Fruit fly (Drosophila melanogaster) whole organism, embryonic: Measurements from ENCODE around the gene Uba4.
A peak's percentile ranks its signal among the peaks of the same experiment; 100 is the strongest.

ENCODE experiments used
- ATbp ChIP-seq: fragments of 200-800 bp; sonication (Bioruptor generic); optimal IDR thresholded peaks from 2 replicates; lab custom pipeline; 2017; ENCODE audit warnings: missing biosample characterization, mild to moderate bottlenecking, missing genetic modification characterization, missing genetic modification reagents
- C15 ChIP-seq: fragments of 200-800 bp; sonication (Bioruptor generic); IDR thresholded peaks from 3 replicates; pipeline ENCODE4 v1.3.6; 2022; ENCODE audit warnings: missing biosample characterization, missing genetic modification characterization
- CG1024 ChIP-seq: fragments of 200-800 bp; sonication (Bioruptor generic); IDR thresholded peaks from 2 replicates; pipeline ENCODE4 v1.3.6; 2022; ENCODE audit warnings: missing biosample characterization, missing genetic modification characterization
- CG11456 ChIP-seq: fragments of 200-800 bp; sonication (Bioruptor generic); IDR thresholded peaks from 3 replicates; pipeline ENCODE4 v1.3.6; 2022; ENCODE audit warnings: missing biosample characterization, missing genetic modification characterization
- CG11696 ChIP-seq: fragments of 200-800 bp; sonication (Bioruptor generic); IDR thresholded peaks from 2 replicates; pipeline ENCODE4 v1.3.6; 2022; ENCODE audit warnings: missing biosample characterization, missing genetic modification characterization
- CG12219 ChIP-seq: fragments of 200-800 bp; sonication (Bioruptor generic); optimal IDR thresholded peaks from 3 replicates; lab custom pipeline; 2018; ENCODE audit warnings: missing biosample characterization, mild to moderate bottlenecking, missing genetic modification characterization
- CG12236 ChIP-seq: fragments of 200-800 bp; sonication (Bioruptor generic); optimal IDR thresholded peaks from 2 replicates; lab custom pipeline; 2016; ENCODE audit warnings: missing biosample characterization, missing genetic modification characterization
- CG1233 ChIP-seq: fragments of 200-800 bp; sonication (Bioruptor generic); optimal IDR thresholded peaks from 4 replicates; lab custom pipeline; 2018; ENCODE audit warnings: missing biosample characterization, mild to moderate bottlenecking, missing genetic modification characterization
- CG14014 ChIP-seq: fragments of 200-800 bp; sonication (Bioruptor generic); IDR thresholded peaks from 2 replicates; pipeline ENCODE4 v1.3.6; 2022; ENCODE audit warnings: missing biosample characterization, missing genetic modification characterization
- CG14965 ChIP-seq: fragments of 200-800 bp; sonication (Bioruptor generic); optimal IDR thresholded peaks from 2 replicates; lab custom pipeline; 2016; ENCODE audit warnings: missing biosample characterization, missing genetic modification characterization, borderline replicate concordance
- CG15696 ChIP-seq: fragments of 200-800 bp; sonication (Bioruptor generic); optimal IDR thresholded peaks from 2 replicates; lab custom pipeline; 2019; ENCODE audit warnings: missing biosample characterization, mild to moderate bottlenecking, missing genetic modification characterization, moderate library complexity
- CG31388 ChIP-seq: fragments of 200-800 bp; sonication (Bioruptor generic); optimal IDR thresholded peaks from 2 replicates; lab custom pipeline; 2016; ENCODE audit warnings: missing biosample characterization, missing genetic modification characterization
- CG4360 ChIP-seq: fragments of 200-800 bp; sonication (Bioruptor generic); IDR thresholded peaks from 2 replicates; pipeline ENCODE4 v1.3.6; 2022; ENCODE audit warnings: missing biosample characterization, missing genetic modification characterization
- CG4617 ChIP-seq: fragments of 200-800 bp; sonication (Bioruptor generic); optimal IDR thresholded peaks from 3 replicates; lab custom pipeline; 2016; ENCODE audit warnings: missing biosample characterization, missing genetic modification characterization, borderline replicate concordance
- CG6175 ChIP-seq: fragments of 200-800 bp; sonication (Bioruptor generic); IDR thresholded peaks from 3 replicates; pipeline ENCODE4 v1.3.6; 2022; ENCODE audit warnings: missing biosample characterization, missing genetic modification characterization
- CG6254 ChIP-seq: fragments of 200-800 bp; sonication (Bioruptor generic); optimal IDR thresholded peaks from 3 replicates; lab custom pipeline; 2017; ENCODE audit warnings: mild to moderate bottlenecking, missing biosample characterization, missing genetic modification reagents, missing genetic modification characterization
- CG7839 ChIP-seq: fragments of 200-800 bp; sonication (Bioruptor generic); optimal IDR thresholded peaks from 3 replicates; lab custom pipeline; 2018; ENCODE audit warnings: missing biosample characterization, mild to moderate bottlenecking, missing genetic modification characterization, moderate library complexity
- Dad ChIP-seq: fragments of 200-800 bp; sonication (Bioruptor generic); optimal IDR thresholded peaks from 3 replicates; lab custom pipeline; 2016; ENCODE audit warnings: missing biosample characterization, missing genetic modification characterization
- Deaf1 ChIP-seq: fragments of 200-800 bp; optimal IDR thresholded peaks from 3 replicates; lab custom pipeline; 2019; ENCODE audit warnings: missing biosample characterization, mild to moderate bottlenecking, missing genetic modification characterization, moderate library complexity
- Dip2 ChIP-seq: fragments of 200-800 bp; sonication (Bioruptor generic); IDR thresholded peaks from 2 replicates; pipeline ENCODE4 v1.3.6; 2022; ENCODE audit warnings: missing biosample characterization, missing genetic modification characterization
- Dll ChIP-seq: fragments of 200-800 bp; sonication (Bioruptor generic); IDR thresholded peaks from 4 replicates; pipeline ENCODE4 v1.3.6; 2022; ENCODE audit warnings: missing biosample characterization, missing genetic modification characterization; ENCODE audit not compliant: partially characterized antibody
- Dref ChIP-seq: fragments of 200-800 bp; sonication (Bioruptor generic); IDR thresholded peaks from 2 replicates; pipeline ENCODE4 v1.3.6; 2022; ENCODE audit warnings: missing biosample characterization, missing genetic modification characterization
- H15 ChIP-seq: fragments of 200-800 bp; sonication (Bioruptor generic); IDR thresholded peaks from 3 replicates; pipeline ENCODE4 v1.3.6; 2022; ENCODE audit warnings: missing biosample characterization, missing genetic modification characterization
- Hr3 ChIP-seq: fragments of 200-800 bp; sonication (Bioruptor generic); optimal IDR thresholded peaks from 3 replicates; lab custom pipeline; 2016; ENCODE audit warnings: missing biosample characterization, missing genetic modification characterization
- Hr78 ChIP-seq, 2 experiments: fragments of 200-800 bp in 1 of 2; fragments of >200 bp in 1 of 2; sonication (Bioruptor generic) in 1 of 2; optimal IDR thresholded peaks; 2 replicates each; lab custom pipeline; 2017 to 2019; ENCODE audit warnings: missing biosample characterization in 2 of 2, missing genetic modification characterization in 2 of 2, mild to moderate bottlenecking in 1 of 2, moderate library complexity in 1 of 2
- MESR4 ChIP-seq: fragments of 200-800 bp; sonication (Bioruptor generic); optimal IDR thresholded peaks from 2 replicates; lab custom pipeline; 2018; ENCODE audit warnings: missing biosample characterization, mild to moderate bottlenecking, missing genetic modification characterization, moderate library complexity
- MTF-1 ChIP-seq: fragments of 200-800 bp; sonication (Bioruptor generic); optimal IDR thresholded peaks from 2 replicates; lab custom pipeline; 2018; ENCODE audit warnings: missing biosample characterization, mild to moderate bottlenecking, missing genetic modification characterization, borderline replicate concordance
- Mrtf ChIP-seq: fragments of 200-800 bp; sonication (Bioruptor generic); IDR thresholded peaks from 3 replicates; pipeline ENCODE4 v1.3.6; 2022; ENCODE audit warnings: missing biosample characterization, missing genetic modification characterization
- Neu2 ChIP-seq: fragments of 200-800 bp; sonication (Bioruptor generic); optimal IDR thresholded peaks from 3 replicates; lab custom pipeline; 2016; ENCODE audit warnings: missing biosample characterization, missing genetic modification characterization, borderline replicate concordance
- Opbp ChIP-seq: fragments of 200-800 bp; sonication (Bioruptor generic); IDR thresholded peaks from 3 replicates; pipeline ENCODE4 v1.3.6; 2022; ENCODE audit warnings: missing biosample characterization, missing genetic modification characterization; ENCODE audit not compliant: partially characterized antibody
- Poxn ChIP-seq: fragments of 200-800 bp; sonication (Bioruptor generic); IDR thresholded peaks from 2 replicates; pipeline ENCODE4 v1.3.6; 2022; ENCODE audit warnings: missing biosample characterization, missing genetic modification characterization
- Sox102F ChIP-seq: fragments of 200-800 bp; sonication (Bioruptor generic); optimal IDR thresholded peaks from 2 replicates; lab custom pipeline; 2018; ENCODE audit warnings: missing biosample characterization, mild to moderate bottlenecking, missing genetic modification characterization, moderate library complexity
- TFAM ChIP-seq: fragments of 200-800 bp; sonication (Bioruptor generic); optimal IDR thresholded peaks from 2 replicates; lab custom pipeline; 2017; ENCODE audit warnings: missing biosample characterization, missing genetic modification characterization, inconsistent platforms
- Vsx1 ChIP-seq: fragments of 200-800 bp; sonication (Bioruptor generic); optimal IDR thresholded peaks from 2 replicates; lab custom pipeline; 2017; ENCODE audit warnings: missing biosample characterization, mild to moderate bottlenecking, missing genetic modification characterization, missing genetic modification reagents
- abd-A ChIP-seq: fragments of 200-800 bp; sonication (Bioruptor generic); optimal IDR thresholded peaks from 3 replicates; lab custom pipeline; 2019; ENCODE audit warnings: missing biosample characterization, mild to moderate bottlenecking, missing genetic modification characterization, moderate library complexity
- amos ChIP-seq: fragments of 200-800 bp; sonication (Bioruptor generic); IDR thresholded peaks from 2 replicates; pipeline ENCODE4 v1.3.6; 2022; ENCODE audit warnings: missing biosample characterization, missing genetic modification characterization; ENCODE audit not compliant: partially characterized antibody
- az2 ChIP-seq: fragments of 200-800 bp; sonication (Bioruptor generic); optimal IDR thresholded peaks from 3 replicates; lab custom pipeline; 2016; ENCODE audit warnings: missing biosample characterization, missing genetic modification characterization
- bab2 ChIP-seq: fragments of 200-800 bp; sonication (Bioruptor generic); optimal IDR thresholded peaks from 2 replicates; lab custom pipeline; 2016; ENCODE audit warnings: missing biosample characterization, missing genetic modification characterization
- cato ChIP-seq: fragments of 200-800 bp; sonication (Bioruptor generic); optimal IDR thresholded peaks from 2 replicates; lab custom pipeline; 2016; ENCODE audit warnings: missing biosample characterization, missing genetic modification characterization, borderline replicate concordance
- caup ChIP-seq: fragments of 200-800 bp; sonication (Bioruptor generic); optimal IDR thresholded peaks from 3 replicates; lab custom pipeline; 2017; ENCODE audit warnings: missing biosample characterization, mild to moderate bottlenecking, missing genetic modification characterization, moderate library complexity; ENCODE audit not compliant: severe bottlenecking
- ci ChIP-seq: fragments of 200-800 bp; sonication (Bioruptor generic); IDR thresholded peaks from 3 replicates; pipeline ENCODE4 v1.3.6; 2022; ENCODE audit warnings: missing biosample characterization, missing genetic modification characterization
- crc ChIP-seq: fragments of 200-800 bp; sonication (Bioruptor generic); optimal IDR thresholded peaks from 2 replicates; lab custom pipeline; 2016; ENCODE audit warnings: missing biosample characterization, missing genetic modification characterization
- fru ChIP-seq: fragments of >200 bp; optimal IDR thresholded peaks from 2 replicates; lab custom pipeline; 2017
- ftz-f1 ChIP-seq: fragments of 200-800 bp; sonication (Bioruptor generic); optimal IDR thresholded peaks from 2 replicates; lab custom pipeline; 2016; ENCODE audit warnings: missing biosample characterization, missing genetic modification characterization
- gt ChIP-seq: fragments of 200-800 bp; sonication (Bioruptor generic); IDR thresholded peaks from 2 replicates; pipeline ENCODE4 v1.3.6; 2022; ENCODE audit warnings: missing biosample characterization, missing genetic modification characterization
- hbn ChIP-seq: fragments of 200-800 bp; sonication (Bioruptor generic); IDR thresholded peaks from 2 replicates; pipeline ENCODE4 v1.3.6; 2022; ENCODE audit warnings: missing biosample characterization, missing genetic modification characterization; ENCODE audit not compliant: partially characterized antibody
- hth ChIP-seq: fragments of >200 bp; optimal IDR thresholded peaks from 2 replicates; lab custom pipeline; 2017; ENCODE audit warnings: inconsistent platforms
- jing ChIP-seq: fragments of 200-800 bp; sonication (Bioruptor generic); optimal IDR thresholded peaks from 2 replicates; lab custom pipeline; 2018; ENCODE audit warnings: missing biosample characterization, mild to moderate bottlenecking, missing genetic modification characterization
- pnt ChIP-seq: fragments of 200-800 bp; sonication (Bioruptor generic); optimal IDR thresholded peaks from 3 replicates; lab custom pipeline; 2016; ENCODE audit warnings: missing biosample characterization, missing genetic modification characterization
- scrt ChIP-seq: fragments of 200-800 bp; sonication (Bioruptor generic); optimal IDR thresholded peaks from 2 replicates; lab custom pipeline; 2018; ENCODE audit warnings: missing biosample characterization, mild to moderate bottlenecking, missing genetic modification characterization, moderate library complexity
- tin ChIP-seq: fragments of 200-800 bp; sonication (Bioruptor generic); optimal IDR thresholded peaks from 3 replicates; lab custom pipeline; 2016; ENCODE audit warnings: missing biosample characterization, missing genetic modification characterization
- vvl ChIP-seq: fragments of 200-800 bp; sonication (Bioruptor generic); IDR thresholded peaks from 2 replicates; pipeline ENCODE4 v1.3.6; 2022; ENCODE audit warnings: missing biosample characterization, missing genetic modification characterization

Gene Uba4

dm6 chr2L:8511723-8512122 is 5.5 kb upstream of the Uba4 start, which contains the start of gene CG13096 (continued):
- TF ChIP-seq Neu2 (GFP tag; lab: Kevin White, UChicago) (no peak), CG1233 (GFP tag; lab: Kevin White, UChicago) (no peak), fru (lab: Kevin White, UChicago) (no peak), hth (lab: Kevin White, UChicago) (no peak), MESR4 (peak; percentile 66), CG4617 (GFP tag; lab: Kevin White, UChicago) (peak; percentile 46), CG31388 (no peak), bab2 (GFP tag; lab: Kevin White, UChicago) (no peak), jing (GFP tag; lab: Kevin White, UChicago) (no peak), CG11696 (GFP tag; lab: Robert Waterston, UW) (no peak), Poxn (GFP tag; lab: Robert Waterston, UW) (no peak), CG12236 (GFP tag; lab: Kevin White, UChicago) (no peak), Deaf1 (tag; lab: Kevin White, UChicago) (peak; percentile 22), Vsx1 (no peak), Mrtf (GFP tag; lab: Robert Waterston, UW) (no peak), ftz-f1 (peak; percentile 66), CG4360 (GFP tag; lab: Robert Waterston, UW) (no peak), Dad (peak; percentile 22), CG14014 (no peak), hbn (GFP tag; lab: Robert Waterston, UW) (peak; percentile 99), CG6175 (GFP tag; lab: Robert Waterston, UW) (no peak), ATbp (GFP tag; lab: Kevin White, UChicago) (no peak), Opbp (peak; percentile 98), Hr3 (GFP tag; lab: Kevin White, UChicago) (peak; percentile 3), TFAM (GFP tag; lab: Kevin White, UChicago) (no peak), gt (no peak), tin (GFP tag; lab: Kevin White, UChicago) (peak; percentile 16), CG7839 (tag; lab: Kevin White, UChicago) (no peak), H15 (GFP tag; lab: Robert Waterston, UW) (no peak), Dip2 (GFP tag; lab: Robert Waterston, UW) (no peak), pnt (GFP tag; lab: Kevin White, UChicago) (no peak), scrt (GFP tag; lab: Kevin White, UChicago) (no peak), Dref (GFP tag; lab: Robert Waterston, UW) (peak; percentile 100), caup (no peak), CG14965 (GFP tag; lab: Kevin White, UChicago) (no peak), CG12219 (GFP tag; lab: Kevin White, UChicago) (no peak), CG6254 (no peak), cato (no peak), Hr78 (GFP tag; optimal IDR thresholded peaks at IDR 0.05; lab: Kevin White, UChicago) (no peak), ci (no peak; the same call in 2 of the 3 replicates), MTF-1 (GFP tag; lab: Kevin White, UChicago) (no peak), CG15696 (tag; lab: Kevin White, UChicago) (no peak), crc (GFP tag; lab: Kevin White, UChicago) (no peak), C15 (no peak), CG11456 (GFP tag; lab: Robert Waterston, UW) (no peak), Sox102F (GFP tag; lab: Kevin White, UChicago) (no peak), abd-A (tag; lab: Kevin White, UChicago) (no peak), vvl (GFP tag; lab: Robert Waterston, UW) (no peak; the same call in 1 of the 2 replicates), Dll (peak; percentile 99), amos (GFP tag; lab: Robert Waterston, UW) (peak; percentile 99), az2 (no peak), CG1024 (GFP tag; lab: Robert Waterston, UW) (no peak)
